Worm (Caenorhabditis elegans) whole organism, L2 larva: ENCODE measurements around the gene C31B8.1.
"Not testable (repeated sequence)": the region's sequence is repeated elsewhere in the genome, so short reads cannot be mapped to it uniquely, and the experiment has no call there.

ENCODE experiments used
- Y55F3AM.14 ChIP-seq: fragments of 200-800 bp; sonication (Bioruptor generic); optimal IDR thresholded peaks from 2 replicates; lab custom pipeline; 2018; ENCODE audit warnings: mild to moderate bottlenecking, missing genetic modification characterization, missing compliant biosample characterization
- ZK546.5 ChIP-seq: sonication (generic microtip); optimal IDR thresholded peaks from 2 replicates; lab custom pipeline; 2017; ENCODE audit warnings: missing biosample characterization, missing genetic modification characterization
- aly-2 ChIP-seq: fragments of 150-350 bp; optimal IDR thresholded peaks from 2 replicates; lab custom pipeline; 2014; ENCODE audit warnings: missing biosample characterization, missing genetic modification characterization
- ama-1 ChIP-seq: fragments of 150-350 bp; optimal IDR thresholded peaks from 2 replicates; lab custom pipeline; 2018; ENCODE audit warnings: inconsistent platforms
- ceh-16 ChIP-seq: fragments of 150-350 bp; optimal IDR thresholded peaks from 2 replicates; lab custom pipeline; 2014; ENCODE audit warnings: missing biosample characterization, missing genetic modification characterization
- ceh-82 ChIP-seq: fragments of 150-350 bp; optimal IDR thresholded peaks from 2 replicates; lab custom pipeline; 2014; ENCODE audit warnings: missing biosample characterization, missing genetic modification characterization
- dmd-4 ChIP-seq: sonication (generic microtip); optimal IDR thresholded peaks from 2 replicates; lab custom pipeline; 2017; ENCODE audit warnings: missing biosample characterization, missing genetic modification characterization
- elt-1 ChIP-seq: fragments of 150-350 bp; optimal IDR thresholded peaks from 2 replicates; lab custom pipeline; 2014; ENCODE audit warnings: missing biosample characterization, missing genetic modification characterization
- fos-1 ChIP-seq: fragments of 150-350 bp; optimal IDR thresholded peaks from 2 replicates; lab custom pipeline; 2014; ENCODE audit warnings: missing biosample characterization, missing genetic modification characterization
- lsy-2 ChIP-seq, 2 experiments: fragments of 150-350 bp in 1 of 2; sonication (generic microtip) in 1 of 2; optimal IDR thresholded peaks; 2 replicates each; lab custom pipeline; 2014 to 2017; ENCODE audit warnings: missing biosample characterization in 2 of 2, missing genetic modification characterization in 2 of 2
- mab-5 ChIP-seq: fragments of 150-350 bp; optimal IDR thresholded peaks from 2 replicates; lab custom pipeline; 2014; ENCODE audit warnings: missing biosample characterization, missing genetic modification characterization
- mbf-1 ChIP-seq: sonication (generic microtip); optimal IDR thresholded peaks from 2 replicates; lab custom pipeline; 2017; ENCODE audit warnings: missing biosample characterization, missing genetic modification characterization
- nhr-10 ChIP-seq: sonication (generic microtip); optimal IDR thresholded peaks from 2 replicates; lab custom pipeline; 2017; ENCODE audit warnings: missing biosample characterization, missing genetic modification characterization
- nhr-11 ChIP-seq: fragments of 150-350 bp; optimal IDR thresholded peaks from 2 replicates; lab custom pipeline; 2014; ENCODE audit warnings: missing biosample characterization, missing genetic modification characterization
- nhr-12 ChIP-seq: fragments of 150-350 bp; optimal IDR thresholded peaks from 2 replicates; lab custom pipeline; 2014; ENCODE audit warnings: missing biosample characterization, missing genetic modification characterization
- nhr-129 ChIP-seq: fragments of 150-350 bp; optimal IDR thresholded peaks from 2 replicates; lab custom pipeline; 2014; ENCODE audit warnings: missing biosample characterization, missing genetic modification characterization
- nhr-21 ChIP-seq: fragments of 150-350 bp; optimal IDR thresholded peaks from 2 replicates; lab custom pipeline; 2014; ENCODE audit warnings: missing biosample characterization, missing genetic modification characterization
- nhr-237 ChIP-seq: fragments of 150-350 bp; optimal IDR thresholded peaks from 2 replicates; lab custom pipeline; 2014; ENCODE audit warnings: missing biosample characterization, missing genetic modification characterization
- nhr-25 ChIP-seq: fragments of 150-350 bp; sonication (generic microtip); optimal IDR thresholded peaks from 3 replicates; lab custom pipeline; 2014; ENCODE audit warnings: missing biosample characterization, missing genetic modification characterization
- nhr-77 ChIP-seq: fragments of 150-350 bp; optimal IDR thresholded peaks from 2 replicates; lab custom pipeline; 2014; ENCODE audit warnings: missing biosample characterization, missing genetic modification characterization
- peb-1 ChIP-seq: fragments of 150-350 bp; optimal IDR thresholded peaks from 2 replicates; lab custom pipeline; 2014; ENCODE audit warnings: missing biosample characterization, missing genetic modification characterization
- skn-1 ChIP-seq: sonication (generic microtip); optimal IDR thresholded peaks from 2 replicates; lab custom pipeline; 2017; ENCODE audit warnings: missing biosample characterization, missing genetic modification characterization
- sma-3 ChIP-seq: sonication (generic microtip); optimal IDR thresholded peaks from 2 replicates; lab custom pipeline; 2016; ENCODE audit warnings: missing genetic modification reagents, missing genetic modification characterization, missing compliant biosample characterization
- unc-55 ChIP-seq: fragments of 150-350 bp; sonication (generic microtip); optimal IDR thresholded peaks from 3 replicates; lab custom pipeline; 2014; ENCODE audit warnings: missing biosample characterization, missing genetic modification reagents, missing genetic modification characterization
- zag-1 ChIP-seq: fragments of 150-350 bp; optimal IDR thresholded peaks from 2 replicates; lab custom pipeline; 2014; ENCODE audit warnings: missing biosample characterization, missing genetic modification characterization
- ztf-1 ChIP-seq: fragments of 200-800 bp; sonication (Bioruptor generic); conservative IDR thresholded peaks from 2 replicates; pipeline ENCODE4 v1.3.6; 2022; ENCODE audit warnings: missing genetic modification characterization, missing compliant biosample characterization
- ztf-4 ChIP-seq: fragments of 150-350 bp; optimal IDR thresholded peaks from 2 replicates; lab custom pipeline; 2014; ENCODE audit warnings: missing biosample characterization, missing genetic modification characterization

Gene C31B8.1

ce11 chrV:2955342-2955741, 24.0 kb downstream of the C31B8.1 start, which contains the start of gene srh-248:
TSS of gene srh-248 (minus strand) at chrV:2955442.
- not testable (repeated sequence) for TF ChIP-seq nhr-129, zag-1, mbf-1 (tag; lab: Kevin White, UChicago)

- TF ChIP-seq nhr-21 (no peak), nhr-11 (no peak), zag-1 (tag; lab: Kevin White, UChicago) (no peak), ZK546.5 (no peak), ztf-4 (tag; lab: Kevin White, UChicago) (no peak), skn-1 (no peak), lsy-2 (tag; optimal IDR thresholded peaks at IDR 0.05; lab: Kevin White, UChicago) (no peak), nhr-25 (tag; lab: Kevin White, UChicago) (no peak)
These were observed 26.9 kb downstream of the C31B8.1 start, which contains the start of gene srw-142 for ce11 chrV:2958202-2958601. TSS of gene srw-142 (minus strand) at chrV:2958302.

ce11 chrV:2960894-2961293, 29.5 kb downstream of the C31B8.1 start, which contains the start of gene srw-144:
TSS of gene srw-144 (minus strand) at chrV:2960994.
- no peak for TF ChIP-seq aly-2
- no peak for TF ChIP-seq nhr-129 (tag; lab: Kevin White, UChicago)
- no peak for TF ChIP-seq peb-1 (tag; lab: Kevin White, UChicago)
- TF ChIP-seq ztf-1 (GFP tag; lab: Robert Waterston, UW): no peak
- TF ChIP-seq unc-55 (GFP tag; lab: Kevin White, UChicago): no peak
- TF ChIP-seq ama-1 (lab: Kevin White, UChicago): no peak
- TF ChIP-seq zag-1 (tag; lab: Kevin White, UChicago): no peak
- TF ChIP-seq lsy-2 (tag; optimal IDR thresholded peaks at IDR 0.05; lab: Kevin White, UChicago): no peak
- no peak for TF ChIP-seq mab-5

- no peak for TF ChIP-seq ama-1 (lab: Kevin White, UChicago)
- no peak for TF ChIP-seq Y55F3AM.14
- no peak for TF ChIP-seq ZK546.5
- no peak for TF ChIP-seq nhr-11
- TF ChIP-seq, all 48 proteins: peak for 0
These were observed 31.6 kb downstream of the C31B8.1 start, which contains the start of gene srw-138 for ce11 chrV:2962960-2963359. TSS of gene srw-138 (minus strand) at chrV:2963060.

- TF ChIP-seq ZK546.5 (no peak), mbf-1 (tag; lab: Kevin White, UChicago) (no peak), nhr-21 (no peak), ztf-1 (GFP tag; lab: Robert Waterston, UW) (no peak), nhr-10 (tag; lab: Kevin White, UChicago) (no peak), ceh-16 (no peak)
These were observed 33.4 kb downstream of the C31B8.1 start, which contains the start of gene srh-88 for ce11 chrV:2964786-2965185. TSS of gene srh-88 (minus strand) at chrV:2964886.

- no peak for TF ChIP-seq nhr-77
- no peak for TF ChIP-seq elt-1 (tag; lab: Kevin White, UChicago)
- no peak for TF ChIP-seq ceh-82 (tag; lab: Kevin White, UChicago)
- TF ChIP-seq peb-1 (tag; lab: Kevin White, UChicago): no peak
- TF ChIP-seq nhr-12 (tag; lab: Kevin White, UChicago): no peak
- TF ChIP-seq nhr-237: no peak
- TF ChIP-seq dmd-4 (tag; lab: Kevin White, UChicago): no peak
- no peak for TF ChIP-seq unc-55 (GFP tag; lab: Kevin White, UChicago)
- TF ChIP-seq, all 48 proteins: peak for 0
These were observed 40.1 kb downstream of the C31B8.1 start, which contains the start of gene srw-129 for ce11 chrV:2971307-2971999. TSS of gene srw-129 (plus strand) at chrV:2971949.

- not testable (repeated sequence) for TF ChIP-seq fos-1 (tag; lab: Kevin White, UChicago); mbf-1 (tag; lab: Kevin White, UChicago); sma-3 (GFP tag; lab: Kevin White, UChicago)
- TF ChIP-seq, all 48 proteins: peak for 0; not testable (repeated sequence) for 48
These were observed 43.9 kb downstream of the C31B8.1 start, which contains the start of gene srw-123 for ce11 chrV:2975285-2975684. TSS of gene srw-123 (minus strand) at chrV:2975385.
